Fruit fly (Drosophila melanogaster) S2 (cell line): ENCODE measurements around the gene CG7044.

Experiments
- CG8478 ChIP-seq: fragments of >200 bp; optimal IDR thresholded peaks from 2 replicates; lab custom pipeline; 2018
- CTCF ChIP-seq, 2 experiments: fragments of >200 bp; optimal IDR thresholded peaks; 2 replicates each; lab custom pipeline; 2018

dm6 chr3R:21133517-21133916 lies 32.0 kb upstream of the CG7044 start, which contains the start of gene Trm7-34:
- TF ChIP-seq CTCF (optimal IDR thresholded peaks at IDR 0.05; lab: Kevin White, UChicago) (no peak), CG8478 (lab: Kevin White, UChicago) (no peak)
